Worm (Caenorhabditis elegans) whole organism, L1 larva: Measurements from ENCODE around the gene T23F2.5.

Source experiments
- aha-1 ChIP-seq: fragments of 150-350 bp; optimal IDR thresholded peaks from 2 replicates; lab custom pipeline; 2014; ENCODE audit warnings: missing biosample characterization, missing genetic modification characterization
- aly-2 ChIP-seq: fragments of 150-350 bp; optimal IDR thresholded peaks from 2 replicates; lab custom pipeline; 2014; ENCODE audit warnings: missing biosample characterization, missing genetic modification characterization
- ceh-90 ChIP-seq: sonication (generic microtip); optimal IDR thresholded peaks from 2 replicates; lab custom pipeline; 2016; ENCODE audit warnings: missing genetic modification characterization, missing compliant biosample characterization
- ces-1 ChIP-seq: fragments of 150-350 bp; optimal IDR thresholded peaks from 2 replicates; lab custom pipeline; 2014; ENCODE audit warnings: missing biosample characterization, missing genetic modification reagents, missing genetic modification characterization
- dpl-1 ChIP-seq, 3 experiments: fragments of 150-350 bp in 2 of 3; sonication (generic microtip) in 1 of 3; optimal IDR thresholded peaks; 2 replicates each; lab custom pipeline; 2014 to 2017; ENCODE audit warnings: missing biosample characterization in 3 of 3, missing genetic modification characterization in 3 of 3, missing genetic modification reagents in 3 of 3
- dsc-1 ChIP-seq: sonication (generic microtip); optimal IDR thresholded peaks from 2 replicates; lab custom pipeline; 2016; ENCODE audit warnings: mild to moderate bottlenecking, missing genetic modification characterization, missing compliant biosample characterization
- efl-1 ChIP-seq, 4 experiments: fragments of 150-350 bp; optimal IDR thresholded peaks in 3 of 4; peaks in 1 of 4; 1 replicate in 1 of 4; 2 replicates in 3 of 4; lab custom pipeline; 2014; ENCODE audit warnings: missing biosample characterization in 2 of 4, missing genetic modification characterization in 2 of 4, missing genetic modification reagents in 2 of 4
- egl-13 ChIP-seq: sonication (generic microtip); optimal IDR thresholded peaks from 2 replicates; lab custom pipeline; 2016; ENCODE audit warnings: missing genotype, missing genetic modification reagents, missing genetic modification characterization, missing compliant biosample characterization
- egl-27 ChIP-seq, 2 experiments: fragments of 150-350 bp in 1 of 2; sonication (generic microtip); optimal IDR thresholded peaks; 3 replicates each; lab custom pipeline; 2017 to 2018; ENCODE audit warnings: missing biosample characterization in 2 of 2, missing genetic modification characterization in 2 of 2, missing genetic modification reagents in 2 of 2
- elt-2 ChIP-seq: sonication (generic microtip); optimal IDR thresholded peaks from 2 replicates; lab custom pipeline; 2016; ENCODE audit warnings: missing genetic modification characterization, mild to moderate bottlenecking, inconsistent platforms, missing compliant biosample characterization, missing genetic modification reagents
- ets-5 ChIP-seq: fragments of 200-800 bp; sonication (Bioruptor generic); IDR thresholded peaks from 2 replicates; pipeline ENCODE4 v1.3.6; 2022; ENCODE audit warnings: missing genetic modification characterization, missing compliant biosample characterization
- fkh-4 ChIP-seq: sonication (generic microtip); optimal IDR thresholded peaks from 2 replicates; lab custom pipeline; 2016; ENCODE audit warnings: missing compliant biosample characterization, missing genetic modification characterization, borderline replicate concordance
- fkh-8 ChIP-seq: sonication (generic microtip); optimal IDR thresholded peaks from 2 replicates; lab custom pipeline; 2016; ENCODE audit warnings: mild to moderate bottlenecking, missing genetic modification characterization, missing compliant biosample characterization
- grh-1 ChIP-seq: fragments of 200-800 bp; sonication (Bioruptor generic); IDR thresholded peaks from 2 replicates; pipeline ENCODE4 v1.3.6; 2022; ENCODE audit warnings: missing genetic modification reagents, missing genetic modification characterization, missing compliant biosample characterization
- hpl-2 ChIP-seq: fragments of 150-350 bp; optimal IDR thresholded peaks from 2 replicates; lab custom pipeline; 2014; ENCODE audit warnings: missing biosample characterization, missing genetic modification reagents, missing genetic modification characterization
- isw-1 ChIP-seq: fragments of 200-800 bp; sonication (Bioruptor generic); IDR thresholded peaks from 2 replicates; pipeline ENCODE4 v1.3.6; 2022; ENCODE audit warnings: missing genetic modification characterization, missing compliant biosample characterization
- jun-1 ChIP-seq: fragments of 150-350 bp; optimal IDR thresholded peaks from 2 replicates; lab custom pipeline; 2014; ENCODE audit warnings: missing biosample characterization, missing genetic modification reagents, missing genetic modification characterization
- lin-13 ChIP-seq: fragments of 150-350 bp; optimal IDR thresholded peaks from 2 replicates; lab custom pipeline; 2014; ENCODE audit warnings: missing biosample characterization, missing genetic modification reagents, missing genetic modification characterization
- lin-14 ChIP-seq: fragments of 200-800 bp; sonication (Bioruptor generic); optimal IDR thresholded peaks from 2 replicates; lab custom pipeline; 2018; ENCODE audit warnings: mild to moderate bottlenecking, missing genetic modification characterization, moderate library complexity, missing compliant biosample characterization
- lin-35 ChIP-seq, 2 experiments: fragments of 150-350 bp; optimal IDR thresholded peaks; 2 replicates each; lab custom pipeline; 2014; ENCODE audit warnings: missing biosample characterization in 2 of 2, missing genetic modification characterization in 2 of 2, missing genetic modification reagents in 2 of 2
- lin-39 ChIP-seq: fragments of 150-350 bp; optimal IDR thresholded peaks from 2 replicates; lab custom pipeline; 2014; ENCODE audit warnings: missing biosample characterization, missing genetic modification reagents, missing genetic modification characterization
- mab-9 ChIP-seq: fragments of 200-800 bp; sonication (Bioruptor generic); IDR thresholded peaks from 2 replicates; pipeline ENCODE4 v1.3.6; 2022; ENCODE audit warnings: missing genetic modification reagents, missing genetic modification characterization, missing compliant biosample characterization
- nhr-11 ChIP-seq: fragments of 150-350 bp; optimal IDR thresholded peaks from 2 replicates; lab custom pipeline; 2014; ENCODE audit warnings: missing biosample characterization, missing genetic modification characterization
- nhr-28 ChIP-seq: fragments of 150-350 bp; optimal IDR thresholded peaks from 2 replicates; lab custom pipeline; 2014; ENCODE audit warnings: missing biosample characterization, missing genetic modification characterization
- nhr-47 ChIP-seq: sonication (generic microtip); optimal IDR thresholded peaks from 2 replicates; lab custom pipeline; 2016; ENCODE audit warnings: mild to moderate bottlenecking, missing genetic modification characterization, moderate library complexity, missing compliant biosample characterization
- nhr-71 ChIP-seq: sonication (generic microtip); optimal IDR thresholded peaks from 2 replicates; lab custom pipeline; 2016; ENCODE audit warnings: mild to moderate bottlenecking, missing genetic modification characterization, moderate library complexity, missing compliant biosample characterization
- nhr-77 ChIP-seq: fragments of 150-350 bp; optimal IDR thresholded peaks from 2 replicates; lab custom pipeline; 2014; ENCODE audit warnings: missing biosample characterization, missing genetic modification characterization
- nhr-84 ChIP-seq: sonication (generic microtip); optimal IDR thresholded peaks from 2 replicates; lab custom pipeline; 2017; ENCODE audit warnings: missing biosample characterization, missing genetic modification characterization
- pax-3 ChIP-seq: fragments of 200-800 bp; sonication (Bioruptor generic); optimal IDR thresholded peaks from 2 replicates; lab custom pipeline; 2018; ENCODE audit warnings: mild to moderate bottlenecking, missing genetic modification characterization, moderate library complexity, missing compliant biosample characterization
- pqm-1 ChIP-seq: sonication (generic microtip); optimal IDR thresholded peaks from 3 replicates; lab custom pipeline; 2017; ENCODE audit warnings: missing biosample characterization, missing genetic modification characterization
- snu-23 ChIP-seq: sonication (generic microtip); optimal IDR thresholded peaks from 2 replicates; lab custom pipeline; 2016; ENCODE audit warnings: missing genetic modification characterization, missing compliant biosample characterization
- sox-4 ChIP-seq: sonication (generic microtip); optimal IDR thresholded peaks from 2 replicates; lab custom pipeline; 2016; ENCODE audit warnings: missing genetic modification characterization, missing compliant biosample characterization
- unc-86 ChIP-seq: sonication (generic microtip); optimal IDR thresholded peaks from 2 replicates; lab custom pipeline; 2016; ENCODE audit warnings: missing genetic modification characterization, missing compliant biosample characterization
- unc-98 ChIP-seq: fragments of 200-800 bp; sonication (Bioruptor generic); IDR thresholded peaks from 2 replicates; pipeline ENCODE4 v1.3.6; 2022; ENCODE audit warnings: missing genetic modification characterization, missing compliant biosample characterization
- zip-4 ChIP-seq: fragments of 200-800 bp; sonication (Bioruptor generic); optimal IDR thresholded peaks from 2 replicates; lab custom pipeline; 2018; ENCODE audit warnings: mild to moderate bottlenecking, missing genetic modification characterization, moderate library complexity, missing compliant biosample characterization

The T23F2.5 gene

ce11 chrX:5517063-5517462 lies at the start of gene T23F2.5:
Gene T23F2.5 (minus strand): TSS chrX:5517163.
- TF ChIP-seq fkh-8 (tag; lab: Kevin White, UChicago) = peak; percentile 13
- TF ChIP-seq efl-1 (optimal IDR thresholded peaks at IDR 0.05; lab: Kevin White, UChicago) = no peak
- TF ChIP-seq efl-1 (GFP tag; optimal IDR thresholded peaks at IDR 0.05 in 1 of 2; lab: Kevin White, UChicago) = peak in 1 of 2 experiments; percentile 56
- TF ChIP-seq elt-2 = no peak
- TF ChIP-seq unc-86 = no peak

ce11 chrX:5565478-5565877 lies 48.5 kb upstream of the T23F2.5 start:
- TF ChIP-seq efl-1 (optimal IDR thresholded peaks at IDR 0.05; lab: Kevin White, UChicago) (no peak), efl-1 (GFP tag; optimal IDR thresholded peaks at IDR 0.05 in 1 of 2; lab: Kevin White, UChicago) (peak in 1 of 2 experiments; percentile 4), lin-13 (GFP tag; lab: Kevin White, UChicago) (no peak), lin-14 (GFP tag; lab: Kevin White, UChicago) (no peak), unc-98 (no peak), ces-1 (GFP tag; lab: Kevin White, UChicago) (no peak), nhr-11 (no peak), fkh-4 (peak; percentile 69), isw-1 (GFP tag; lab: Robert Waterston, UW) (no peak), hpl-2 (GFP tag; lab: Kevin White, UChicago) (no peak), snu-23 (GFP tag; lab: Kevin White, UChicago) (no peak), dsc-1 (tag; lab: Kevin White, UChicago) (peak; percentile 87)

DNA sequence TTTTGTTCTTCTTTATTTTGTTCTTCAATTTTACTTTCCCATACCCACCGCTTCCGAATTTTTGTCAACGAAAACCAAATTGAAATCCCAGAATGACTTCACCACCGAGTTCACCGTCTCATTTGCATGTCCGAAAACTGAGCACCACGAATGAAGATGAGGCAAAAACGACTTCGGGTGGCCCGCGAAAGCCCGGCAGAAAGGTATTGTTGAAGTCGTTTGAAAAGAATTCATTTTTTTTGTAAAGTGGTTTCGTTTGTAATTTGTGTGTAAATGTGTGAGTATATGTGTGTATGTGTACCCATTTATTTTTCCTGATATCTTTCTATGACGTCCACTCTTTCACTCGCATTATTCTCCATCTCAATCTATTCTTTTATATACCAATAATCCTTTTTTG lies 41.0 kb upstream of the T23F2.5 start, which contains the start of gene C38C5.1:
C38C5.1 (plus strand) TSS at position 90 of the 400 bp plus-strand sequence.
- peak; percentile 12 for TF ChIP-seq dsc-1 (tag; lab: Kevin White, UChicago)
- TF ChIP-seq nhr-28 (tag; lab: Kevin White, UChicago) = no peak

- peak; percentile 38 for TF ChIP-seq nhr-71 (tag; lab: Kevin White, UChicago)
- TF ChIP-seq pax-3 (tag; lab: Kevin White, UChicago) = peak; percentile 48
- peak; percentile 70 for TF ChIP-seq fkh-8 (tag; lab: Kevin White, UChicago)
- no peak for TF ChIP-seq aly-2 (tag; lab: Kevin White, UChicago)
- TF ChIP-seq sox-4 (tag; lab: Kevin White, UChicago) = peak; percentile 67
- TF ChIP-seq nhr-47 (tag; lab: Kevin White, UChicago) = peak; percentile 13
- peak; percentile 41 for TF ChIP-seq egl-13 (tag; lab: Kevin White, UChicago)
- no peak for TF ChIP-seq dpl-1 (GFP tag; optimal IDR thresholded peaks at IDR 0.05; lab: Kevin White, UChicago)
- peak; percentile 82 for TF ChIP-seq dsc-1 (tag; lab: Kevin White, UChicago)
Observed at ce11 chrX:5555055-5555629, 38.2 kb upstream of the T23F2.5 start.

- TF ChIP-seq egl-27 (tag; optimal IDR thresholded peaks at IDR 0.05; lab: Kevin White, UChicago) (no peak), fkh-8 (tag; lab: Kevin White, UChicago) (peak; percentile 87)
- TF ChIP-seq, all 84 proteins: peak for 1
Observed at ce11 chrX:5552652-5553051, 35.7 kb upstream of the T23F2.5 start, which contains the start of gene ifta-1. Gene ifta-1 (minus strand): TSS chrX:5552752.

DNA sequence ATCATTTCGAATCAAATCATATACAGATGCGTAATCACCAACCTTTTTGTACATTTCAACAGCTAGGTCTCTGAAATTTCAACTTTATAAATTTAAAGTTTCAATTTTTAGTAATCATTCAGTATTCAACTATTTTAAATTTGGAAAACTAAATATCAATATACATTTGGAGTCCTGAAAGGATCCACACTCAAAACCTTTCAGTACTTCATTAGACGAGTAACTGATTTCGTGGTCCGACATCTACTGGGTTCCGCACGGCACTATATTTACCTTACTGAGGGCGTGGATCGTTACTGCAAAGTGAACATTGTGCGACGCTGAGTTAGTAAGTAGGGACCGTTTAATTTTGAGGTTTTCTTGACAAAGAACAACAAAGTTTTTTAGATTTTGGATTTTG lies 30.9 kb upstream of the T23F2.5 start:
- TF ChIP-seq nhr-84 (tag; lab: Kevin White, UChicago) (no peak), aha-1 (tag; lab: Kevin White, UChicago) (no peak), lin-13 (GFP tag; lab: Kevin White, UChicago) (no peak), ceh-90 (tag; lab: Kevin White, UChicago) (no peak)

- no peak for TF ChIP-seq jun-1 (tag; lab: Kevin White, UChicago)
- TF ChIP-seq nhr-71 (tag; lab: Kevin White, UChicago) = no peak
- TF ChIP-seq lin-39 (tag; lab: Kevin White, UChicago) = no peak
- no peak for TF ChIP-seq lin-35 (GFP tag; optimal IDR thresholded peaks at IDR 0.05; lab: Kevin White, UChicago)
- TF ChIP-seq ets-5 (GFP tag; lab: Robert Waterston, UW) = no peak
- TF ChIP-seq nhr-77 (tag; lab: Kevin White, UChicago) = no peak
- TF ChIP-seq pqm-1 = no peak
- no peak for TF ChIP-seq grh-1
- no peak for TF ChIP-seq mab-9 (GFP tag; lab: Robert Waterston, UW)
- TF ChIP-seq unc-86 = no peak
- no peak for TF ChIP-seq zip-4 (GFP tag; lab: Kevin White, UChicago)
Observed at ce11 chrX:5543651-5544050, 26.7 kb upstream of the T23F2.5 start, which contains the start of gene C54G7.1. Gene C54G7.1 (plus strand): TSS chrX:5543951.
